Fruit fly (Drosophila melanogaster): Measurements from ENCODE around the gene CG32576.

Gene CG32576

dm6 chrX:16263415-16263814, 24.9 kb downstream of the CG32576 start (continued):
- TF ChIP-seq Stat92E (GFP tag; optimal IDR thresholded peaks at IDR 0.05) (no peak), Hr78 (GFP tag; optimal IDR thresholded peaks at IDR 0.05) (peak in 1 of 2 experiments; percentile 24), gsb-n (tag; optimal IDR thresholded peaks at IDR 0.05) (peak; percentile 83), row (GFP tag; IDR thresholded peaks at IDR 0.05) (peak; percentile 89), zfh1 (GFP tag; IDR thresholded peaks at IDR 0.05) (peak; percentile 85), cg (GFP tag; optimal IDR thresholded peaks at IDR 0.05) (no peak), CG16813 (GFP tag; IDR thresholded peaks at IDR 0.05; ENCODE audit: partially characterized antibody) (no peak), oc (tag; optimal IDR thresholded peaks at IDR 0.05) (peak; percentile 74), CG13123 (GFP tag; optimal IDR thresholded peaks at IDR 0.05) (peak; percentile 47), ara (GFP tag; IDR thresholded peaks at IDR 0.05) (peak; percentile 79; the same call in 1 of the 2 replicates), cato (GFP tag; optimal IDR thresholded peaks at IDR 0.05; ENCODE audit: borderline replicate concordance) (peak; percentile 47), NC2α (GFP tag; optimal IDR thresholded peaks at IDR 0.05) (no peak), cwo (GFP tag; optimal IDR thresholded peaks at IDR 0.05) (peak; percentile 71), CG30431 (GFP tag; optimal IDR thresholded peaks at IDR 0.05) (peak; percentile 72), trem (tag; optimal IDR thresholded peaks at IDR 0.05) (peak; percentile 69), hth (optimal IDR thresholded peaks at IDR 0.05) (no peak), nerfin-2 (GFP tag; IDR thresholded peaks at IDR 0.05; ENCODE audit: partially characterized antibody) (no peak), Doc2 (GFP tag; IDR thresholded peaks at IDR 0.05) (no peak), unpg (GFP tag; optimal IDR thresholded peaks at IDR 0.05) (peak; percentile 87), sna (GFP tag; IDR thresholded peaks at IDR 0.05; ENCODE audit: partially characterized antibody) (no peak), CG4707 (GFP tag; optimal IDR thresholded peaks at IDR 0.05) (peak; percentile 53), pan (optimal IDR thresholded peaks at IDR 0.05) (no peak), pan (GFP tag; optimal IDR thresholded peaks at IDR 0.05 in 1 of 2, IDR thresholded peaks at IDR 0.05 in 1 of 2) (peak in 1 of 2 experiments; percentile 74), CG3407 (GFP tag; optimal IDR thresholded peaks at IDR 0.05) (peak; percentile 42), CG13424 (tag; optimal IDR thresholded peaks at IDR 0.05) (peak; percentile 82), CG2889 (GFP tag; IDR thresholded peaks at IDR 0.05) (peak; percentile 39; the same call in 1 of the 3 replicates), CG12155 (GFP tag; optimal IDR thresholded peaks at IDR 0.05) (peak; percentile 55), CkIIα-i1 (GFP tag; IDR thresholded peaks at IDR 0.05) (no peak; the same call in 1 of the 2 replicates), kah (GFP tag; optimal IDR thresholded peaks at IDR 0.05) (peak; percentile 32), pnt (GFP tag; optimal IDR thresholded peaks at IDR 0.05) (peak; percentile 48), ash1 (GFP tag; optimal IDR thresholded peaks at IDR 0.05) (no peak), CG7372 (GFP tag; IDR thresholded peaks at IDR 0.05) (peak; percentile 51; the same call in 1 of the 2 replicates), Xbp1 (GFP tag; optimal IDR thresholded peaks at IDR 0.05) (peak; percentile 78), hb (GFP tag; IDR thresholded peaks at IDR 0.05; ENCODE audit: partially characterized antibody) (no peak), ranshi (GFP tag; IDR thresholded peaks at IDR 0.05) (peak; percentile 85), pros (GFP tag; optimal IDR thresholded peaks at IDR 0.05) (peak; percentile 14), Dek (tag; optimal IDR thresholded peaks at IDR 0.05) (peak; percentile 71), CG6254 (GFP tag; optimal IDR thresholded peaks at IDR 0.05) (peak; percentile 72), Dp (GFP tag; optimal IDR thresholded peaks at IDR 0.05) (no peak), org-1 (GFP tag; optimal IDR thresholded peaks at IDR 0.05) (peak; percentile 74), sens (GFP tag) (peak; percentile 95), CG7928 (GFP tag; optimal IDR thresholded peaks at IDR 0.05) (no peak), otp (GFP tag; IDR thresholded peaks at IDR 0.05) (peak; percentile 77; the same call in 2 of the 3 replicates), CG14710 (tag; optimal IDR thresholded peaks at IDR 0.05) (peak; percentile 77), Lim3 (GFP tag; IDR thresholded peaks at IDR 0.05) (peak; percentile 45; the same call in 1 of the 2 replicates), knrl (GFP tag; IDR thresholded peaks at IDR 0.05; ENCODE audit: partially characterized antibody) (no peak), corto (GFP tag; optimal IDR thresholded peaks at IDR 0.05) (no peak), Mes4 (GFP tag; optimal IDR thresholded peaks at IDR 0.05) (peak; percentile 18), Gsc (GFP tag; IDR thresholded peaks at IDR 0.05) (peak; percentile 65), D19A (tag; optimal IDR thresholded peaks at IDR 0.05) (peak; percentile 71)
